Worm (Caenorhabditis elegans) whole organism, L3 larva: Measurements from ENCODE around the gene C18A3.3.

Experiments
- aly-2 ChIP-seq: fragments of 150-350 bp; optimal IDR thresholded peaks from 2 replicates; lab custom pipeline; 2014; ENCODE audit warnings: missing biosample characterization, missing genetic modification characterization
- ceh-82 ChIP-seq: fragments of 150-350 bp; optimal IDR thresholded peaks from 2 replicates; lab custom pipeline; 2014; ENCODE audit warnings: missing biosample characterization, missing genetic modification characterization
- elt-3 ChIP-seq, 3 experiments: fragments of 150-350 bp in 1 of 3; sonication (generic microtip) in 2 of 3; optimal IDR thresholded peaks; 2 replicates in 2 of 3; 4 replicates in 1 of 3; lab custom pipeline; 2014 to 2017; ENCODE audit warnings: missing biosample characterization in 3 of 3, missing genetic modification characterization in 3 of 3
- fkh-10 ChIP-seq: sonication (generic microtip); optimal IDR thresholded peaks from 2 replicates; lab custom pipeline; 2017; ENCODE audit warnings: missing biosample characterization, missing genetic modification reagents, missing genetic modification characterization
- fos-1 ChIP-seq: fragments of 150-350 bp; optimal IDR thresholded peaks from 2 replicates; lab custom pipeline; 2014; ENCODE audit warnings: missing biosample characterization, missing genetic modification characterization
- lin-39 ChIP-seq: fragments of 150-350 bp; optimal IDR thresholded peaks from 2 replicates; lab custom pipeline; 2018; ENCODE audit warnings: missing biosample characterization, missing genetic modification reagents, missing genetic modification characterization
- nhr-23 ChIP-seq: fragments of 150-350 bp; optimal IDR thresholded peaks from 2 replicates; lab custom pipeline; 2014; ENCODE audit warnings: missing biosample characterization, missing genetic modification reagents, missing genetic modification characterization
- nhr-237 ChIP-seq: fragments of 150-350 bp; optimal IDR thresholded peaks from 2 replicates; lab custom pipeline; 2014; ENCODE audit warnings: missing biosample characterization, missing genetic modification characterization
- nhr-25 ChIP-seq: sonication (generic microtip); optimal IDR thresholded peaks from 2 replicates; lab custom pipeline; 2017; ENCODE audit warnings: missing biosample characterization, missing genetic modification characterization
- snpc-4 ChIP-seq: fragments of 150-350 bp; optimal IDR thresholded peaks from 2 replicates; lab custom pipeline; 2014; ENCODE audit warnings: missing biosample characterization, missing genetic modification characterization

ce11 chrII:5707532-5707931 lies 8.6 kb upstream of the C18A3.3 start, which contains the start of gene osta-2:
- no peak for TF ChIP-seq snpc-4 (tag; lab: Kevin White, UChicago)
- no peak for TF ChIP-seq aly-2 (tag; lab: Kevin White, UChicago)
- no peak for TF ChIP-seq ceh-82 (tag; lab: Kevin White, UChicago)
- no peak for TF ChIP-seq nhr-237
- TF ChIP-seq fkh-10 (GFP tag; lab: Kevin White, UChicago) = no peak
- TF ChIP-seq nhr-25 = no peak
- TF ChIP-seq nhr-23 (tag; lab: Kevin White, UChicago) = no peak
- TF ChIP-seq fos-1 = no peak
- TF ChIP-seq lin-39 (tag; lab: Kevin White, UChicago) = no peak
- TF ChIP-seq elt-3 (tag; optimal IDR thresholded peaks at IDR 0.05; lab: Kevin White, UChicago) = no peak
